Worm (Caenorhabditis elegans): ENCODE measurements around the gene Y102E9.3.

DNA sequence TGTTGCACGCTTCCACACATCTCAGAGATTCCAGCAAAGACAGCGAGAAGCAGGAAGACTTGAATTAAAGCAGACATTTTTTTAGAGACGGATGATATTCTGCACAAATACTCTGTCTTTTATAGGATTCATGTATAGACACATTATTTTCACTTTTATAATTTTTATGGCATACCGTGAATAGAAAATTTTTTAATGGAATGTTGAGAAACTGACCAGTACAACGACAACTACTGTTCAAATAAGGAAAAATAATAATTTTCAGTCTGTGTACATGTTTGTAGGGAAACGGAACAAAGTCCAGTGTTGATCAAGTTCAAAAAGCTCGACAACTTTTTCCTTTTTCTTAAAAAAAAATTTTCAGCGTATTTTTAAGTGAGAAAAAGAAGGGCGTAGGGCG lies 2.2 kb upstream of the Y102E9.3 start, which contains the start of gene Y102E9.6:
- no peak for TF ChIP-seq rnt-1 (tag; optimal IDR thresholded peaks at IDR 0.05)
- no peak for TF ChIP-seq zip-4 (GFP tag; optimal IDR thresholded peaks at IDR 0.05)
